Fruit fly (Drosophila melanogaster) S2 (cell line): Measurements from ENCODE around the gene FucTD.

Experiments
- CG8478 ChIP-seq: fragments of >200 bp; optimal IDR thresholded peaks from 2 replicates; lab custom pipeline; 2018
- CTCF ChIP-seq, 2 experiments: fragments of >200 bp; optimal IDR thresholded peaks; 2 replicates each; lab custom pipeline; 2018

dm6 chr3L:1431489-1432053, 15.5 kb downstream of the FucTD start:
- TF ChIP-seq CTCF (optimal IDR thresholded peaks at IDR 0.05; lab: Kevin White, UChicago) = no peak
- TF ChIP-seq CG8478 (lab: Kevin White, UChicago) = no peak
